Worm (Caenorhabditis elegans): ENCODE results near the gene T05A8.2.

T05A8.2 gene

ce11 chrII:2705200-2705599, 5.6 kb downstream of the T05A8.2 start, which contains the start of gene srh-128:
Gene srh-128, minus strand, starts transcription at chrII:2705300.
- TF ChIP-seq mdl-1 (tag; optimal IDR thresholded peaks at IDR 0.05) (no peak), ets-5 (GFP tag; IDR thresholded peaks at IDR 0.05) (no peak), swsn-7 (tag; optimal IDR thresholded peaks at IDR 0.05) (no peak), efl-3 (GFP tag; optimal IDR thresholded peaks at IDR 0.05) (no peak), lin-14 (GFP tag; optimal IDR thresholded peaks at IDR 0.05) (no peak), fkh-4 (tag; optimal IDR thresholded peaks at IDR 0.05; ENCODE audit: borderline replicate concordance) (no peak), nhr-84 (tag; optimal IDR thresholded peaks at IDR 0.05) (no peak), sup-37 (GFP tag; optimal IDR thresholded peaks at IDR 0.05) (no peak), fos-1 (tag; optimal IDR thresholded peaks at IDR 0.05) (no peak)

- TF ChIP-seq mep-1 (tag; optimal IDR thresholded peaks at IDR 0.05) = no peak
- TF ChIP-seq efl-1 (optimal IDR thresholded peaks at IDR 0.05) = no peak
- TF ChIP-seq efl-1 (GFP tag; optimal IDR thresholded peaks at IDR 0.05 in 1 of 2) = no peak
- TF ChIP-seq zag-1 (tag; optimal IDR thresholded peaks at IDR 0.05) = no peak
- TF ChIP-seq nhr-77 (tag; optimal IDR thresholded peaks at IDR 0.05) = no peak
- TF ChIP-seq aha-1 (tag; optimal IDR thresholded peaks at IDR 0.05) = no peak
- no peak for TF ChIP-seq ceh-63 (GFP tag; optimal IDR thresholded peaks at IDR 0.05)
- no peak for TF ChIP-seq mef-2 (tag; optimal IDR thresholded peaks at IDR 0.05)
- no peak for TF ChIP-seq fkh-8 (tag; optimal IDR thresholded peaks at IDR 0.05)
- TF ChIP-seq alr-1 (tag; optimal IDR thresholded peaks at IDR 0.05; ENCODE audit: borderline replicate concordance) = no peak
- TF ChIP-seq ztf-4 (tag; optimal IDR thresholded peaks at IDR 0.05) = no peak
- TF ChIP-seq C16A3.4 (tag; optimal IDR thresholded peaks at IDR 0.05) = no peak
- TF ChIP-seq lin-35 (GFP tag; optimal IDR thresholded peaks at IDR 0.05) = no peak
- no peak for TF ChIP-seq nhr-90 (tag; optimal IDR thresholded peaks at IDR 0.05; ENCODE audit: poor library complexity)
- TF ChIP-seq lir-3 (tag; optimal IDR thresholded peaks at IDR 0.05; ENCODE audit: poor library complexity) = no peak
- no peak for TF ChIP-seq unc-62 (GFP tag; optimal IDR thresholded peaks at IDR 0.05)
These were observed 8.1 kb downstream of the T05A8.2 start, which contains the start of gene sri-60 for ce11 chrII:2702757-2703156. Gene sri-60, minus strand, starts transcription at chrII:2702857.

- TF ChIP-seq nhr-85 (tag) (no peak), hlh-4 (tag; optimal IDR thresholded peaks at IDR 0.05) (peak; percentile 77)
These were observed 10.6 kb downstream of the T05A8.2 start, which contains the start of gene sri-61 for ce11 chrII:2700229-2700628. Gene sri-61, minus strand, starts transcription at chrII:2700329.

ce11 chrII:2698378-2698777, 12.4 kb downstream of the T05A8.2 start, which contains the start of gene sri-62:
Gene sri-62, minus strand, starts transcription at chrII:2698478.
- TF ChIP-seq nhr-19 (GFP tag; conservative IDR thresholded peaks at IDR 0.05) = no peak
- no peak for TF ChIP-seq vab-15 (tag; optimal IDR thresholded peaks at IDR 0.05)
- no peak for TF ChIP-seq lin-39 (tag; optimal IDR thresholded peaks at IDR 0.05)
- no peak for TF ChIP-seq ceh-82 (tag; optimal IDR thresholded peaks at IDR 0.05)
- no peak for TF ChIP-seq xbp-1 (tag; optimal IDR thresholded peaks at IDR 0.05)
- no peak for TF ChIP-seq dpl-1 (GFP tag; optimal IDR thresholded peaks at IDR 0.05)
- no peak for TF ChIP-seq nhr-28 (tag; optimal IDR thresholded peaks at IDR 0.05)
- TF ChIP-seq snu-23 (GFP tag; optimal IDR thresholded peaks at IDR 0.05) = no peak
- TF ChIP-seq fos-1 (tag; optimal IDR thresholded peaks at IDR 0.05) = no peak
- no peak for TF ChIP-seq lin-14 (GFP tag; optimal IDR thresholded peaks at IDR 0.05)
- no peak for TF ChIP-seq egl-13 (tag; optimal IDR thresholded peaks at IDR 0.05)
- no peak for TF ChIP-seq ztf-11 (tag; optimal IDR thresholded peaks at IDR 0.05)
- TF ChIP-seq lin-15B (tag; optimal IDR thresholded peaks at IDR 0.05) = no peak

All from whole organism, L1 larva.